Worm (Caenorhabditis elegans) whole organism, dauer: ENCODE data around the gene T04B2.8.

ENCODE experiments used
- unc-62 ChIP-seq: sonication (generic microtip); optimal IDR thresholded peaks from 2 replicates; lab custom pipeline; 2017; ENCODE audit warnings: missing biosample characterization, missing genetic modification reagents, missing genetic modification characterization

Gene T04B2.8

DNA sequence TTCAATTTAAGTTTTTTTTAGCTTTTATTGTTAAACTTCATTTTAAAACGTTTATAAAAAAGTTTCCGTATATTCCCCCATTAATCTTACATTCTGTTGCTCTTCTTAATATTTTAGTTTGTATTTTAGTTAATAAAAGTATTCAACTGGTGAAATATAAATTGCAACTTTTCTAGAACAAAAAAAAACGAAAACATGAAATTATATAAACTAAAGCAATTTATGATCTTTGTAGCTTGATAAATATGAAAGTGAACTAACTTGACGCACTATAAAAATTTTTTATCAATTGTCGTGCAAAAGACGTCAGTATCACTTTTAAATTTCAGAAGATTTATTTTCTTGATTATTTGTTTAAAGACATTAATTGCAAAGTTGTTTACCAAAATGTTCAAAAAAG is 33.4 kb downstream of the T04B2.8 start, which contains the start of gene F44D12.2:
Gene F44D12.2, minus strand, starts transcription at position 101 of the 400 bp plus-strand sequence.
- no peak for TF ChIP-seq unc-62

DNA sequence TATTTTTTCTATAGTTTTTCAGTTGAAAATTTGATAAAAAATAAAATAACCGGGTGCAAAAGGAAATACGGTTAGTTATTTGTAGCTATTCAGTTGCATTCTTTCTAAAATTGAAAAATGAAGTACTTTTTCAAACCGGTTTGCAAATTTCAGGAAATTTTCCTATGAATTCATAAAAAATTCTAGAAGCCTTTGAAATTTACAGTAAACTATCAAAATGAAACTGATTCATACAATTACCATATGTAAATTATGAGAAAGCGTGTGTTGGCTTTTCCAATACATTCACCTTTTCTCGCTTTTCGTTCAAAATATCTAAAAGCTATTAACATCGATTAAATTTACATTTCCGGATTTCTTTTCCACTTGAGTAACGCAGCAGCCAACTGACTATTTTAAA is 34.0 kb downstream of the T04B2.8 start, which contains the start of gene ent-7:
Gene ent-7, plus strand, starts transcription at position 301 of the 400 bp plus-strand sequence.
- TF ChIP-seq unc-62 = no peak

DNA sequence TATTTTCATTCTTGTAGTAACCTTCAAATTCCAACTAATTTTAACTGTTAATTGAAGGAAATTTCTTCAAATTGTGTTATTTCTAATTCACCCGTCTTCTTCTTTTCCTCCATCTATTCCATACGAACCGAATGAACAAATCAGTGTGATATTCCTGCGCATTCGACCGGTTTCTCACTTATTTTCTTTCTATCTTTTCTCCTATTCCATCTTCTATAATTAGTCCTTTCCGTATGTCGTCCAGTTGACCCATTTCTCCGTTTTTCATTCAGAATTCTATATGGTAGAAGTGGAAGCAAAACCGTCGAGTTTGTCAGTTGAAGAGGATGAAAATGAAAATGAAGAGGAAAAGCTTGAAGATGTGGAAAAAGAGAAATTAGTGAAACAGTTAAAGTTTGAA is 41.5 kb downstream of the T04B2.8 start, which contains the start of gene magu-4:
Gene magu-4, plus strand, starts transcription at position 218 of the 400 bp plus-strand sequence.
- TF ChIP-seq unc-62 = no peak

DNA sequence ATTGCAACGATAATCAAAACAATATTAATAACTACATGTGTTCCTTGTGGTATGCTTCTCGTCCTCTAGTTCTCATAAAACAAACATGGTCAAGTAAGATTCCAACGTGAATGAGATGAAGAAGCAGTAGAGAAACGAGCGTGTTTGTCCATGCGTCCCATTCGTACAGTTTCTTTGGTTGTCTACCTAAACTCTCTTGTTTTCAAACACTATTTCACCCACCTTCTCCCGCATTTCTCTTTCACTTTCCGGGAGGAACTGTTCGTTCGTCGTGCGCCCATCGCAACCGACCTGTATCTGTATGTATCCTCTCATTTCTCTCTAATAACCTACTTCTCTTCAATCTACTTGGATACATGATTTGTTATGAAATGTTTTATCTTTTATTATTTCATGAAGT is 43.2 kb downstream of the T04B2.8 start:
- TF ChIP-seq unc-62 = no peak

DNA sequence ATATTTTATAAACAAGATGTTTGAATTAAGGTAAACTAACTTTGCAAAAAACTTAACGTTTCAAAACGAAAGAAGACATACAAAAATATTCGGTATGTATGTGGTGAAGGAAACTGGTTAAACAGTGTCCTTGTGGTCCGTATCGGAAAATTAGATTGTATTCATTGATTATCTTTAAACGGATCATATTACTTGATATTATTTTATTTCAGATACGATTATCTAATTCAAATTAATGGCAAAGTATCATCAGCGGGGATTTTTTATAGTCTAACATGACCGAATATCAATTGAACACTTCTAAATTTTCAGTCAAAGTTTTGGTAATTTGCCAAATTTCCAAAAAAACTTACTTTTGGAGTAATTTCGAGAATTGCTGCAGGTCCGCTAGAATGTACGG is 44.2 kb downstream of the T04B2.8 start, which contains the start of gene C47E12.13:
Gene C47E12.13, minus strand, starts transcription at position 101 of the 400 bp plus-strand sequence.
- TF ChIP-seq unc-62 = no peak

DNA sequence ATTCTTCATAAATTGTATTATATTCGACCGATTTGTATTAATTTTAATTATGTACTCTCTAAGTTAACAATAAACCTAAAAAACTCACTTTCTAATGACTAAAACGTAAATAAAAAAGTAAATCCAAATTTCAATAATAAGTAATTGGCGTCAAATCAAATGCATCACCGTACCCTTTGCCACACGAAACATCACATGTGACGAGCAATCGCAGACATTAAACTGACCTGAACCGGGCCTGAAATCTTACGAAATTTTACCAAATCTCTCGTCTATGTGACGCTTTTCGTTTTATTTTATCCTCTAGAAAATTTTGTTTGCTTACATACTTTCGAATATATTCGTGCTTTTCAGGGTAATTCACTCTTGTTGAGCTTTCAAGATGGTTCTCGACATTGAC is 47.6 kb downstream of the T04B2.8 start, which contains the start of the genes C47E12.2 and sars-1:
Gene C47E12.2, minus strand, starts transcription at position 131 of the 400 bp plus-strand sequence.
Gene sars-1, plus strand, starts transcription at position 355 of the 400 bp plus-strand sequence.
- TF ChIP-seq unc-62 = no peak

DNA sequence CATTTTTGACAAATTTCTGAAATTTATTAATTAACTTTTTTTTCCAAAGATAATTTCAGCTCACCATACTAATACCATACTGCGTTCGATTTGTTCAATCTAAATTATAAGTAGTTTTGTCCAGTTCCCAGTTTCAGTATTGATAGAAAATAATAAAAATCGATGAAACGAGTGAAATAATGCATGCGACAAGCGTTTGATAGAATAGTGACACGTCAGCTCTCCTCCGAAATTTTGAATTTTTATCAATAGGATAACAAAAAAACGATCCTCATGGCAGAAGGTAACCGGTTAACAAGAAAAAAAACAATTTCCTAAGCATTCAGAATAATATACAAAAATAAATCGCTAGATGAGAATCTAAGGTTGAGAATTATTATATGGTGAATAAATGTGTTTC is 49.2 kb downstream of the T04B2.8 start, which contains the start of gene C47E12.3:
Gene C47E12.3, minus strand, starts transcription at position 101 of the 400 bp plus-strand sequence.
- TF ChIP-seq unc-62 = no peak
